Fruit fly (Drosophila melanogaster): ENCODE data around the gene CG33310.

- TF ChIP-seq Hr78 (GFP tag; optimal IDR thresholded peaks at IDR 0.05) (no peak), Jra (GFP tag; optimal IDR thresholded peaks at IDR 0.05) (no peak), sage (GFP tag; optimal IDR thresholded peaks at IDR 0.05) (no peak), psq (GFP tag; optimal IDR thresholded peaks at IDR 0.05) (no peak), dl (GFP tag; optimal IDR thresholded peaks at IDR 0.05; ENCODE audit: insufficient read depth in 1 of 2, partially characterized antibody in 2 of 2) (no peak), GATAd (GFP tag; optimal IDR thresholded peaks at IDR 0.05) (no peak), usp (GFP tag; optimal IDR thresholded peaks at IDR 0.05) (no peak), dmrt93B (GFP tag; optimal IDR thresholded peaks at IDR 0.05) (no peak), HLH106 (tag; optimal IDR thresholded peaks at IDR 0.05) (no peak), Dif (GFP tag; optimal IDR thresholded peaks at IDR 0.05; ENCODE audit: partially characterized antibody) (no peak), h (GFP tag; optimal IDR thresholded peaks at IDR 0.05) (no peak), CG9705 (GFP tag; optimal IDR thresholded peaks at IDR 0.05) (no peak)
Measured at dm6 chr2L:15059000-15059399, 32.3 kb downstream of the CG33310 start.

Data from whole organism, wandering third instar larva.